Worm (Caenorhabditis elegans): ENCODE data around the gene gly-12.

gly-12 gene

DNA sequence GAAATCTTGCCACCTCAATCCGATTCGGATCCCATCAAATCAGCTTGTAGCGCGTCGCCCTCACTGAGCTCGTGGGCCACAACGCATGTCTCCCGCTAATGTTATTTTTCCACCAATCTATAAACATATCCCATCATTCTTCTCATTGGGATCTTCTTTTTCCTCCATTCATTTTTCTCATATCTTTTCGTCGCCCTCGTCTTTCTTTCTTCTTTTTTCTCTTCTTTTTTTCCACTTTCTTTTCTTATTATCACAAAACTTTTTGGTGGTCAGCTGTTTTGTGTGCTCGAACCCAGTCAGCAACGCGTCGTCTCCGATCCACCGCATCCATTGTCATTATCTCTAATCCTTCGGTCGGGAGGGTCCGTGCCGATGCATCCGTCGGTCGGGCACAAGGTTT is 38.1 kb downstream of the gly-12 start:
- no peak for TF ChIP-seq dao-5 (tag; optimal IDR thresholded peaks at IDR 0.05)
- TF ChIP-seq W03F9.2 (tag; optimal IDR thresholded peaks at IDR 0.05), result no peak
- no peak for TF ChIP-seq him-1 (tag; optimal IDR thresholded peaks at IDR 0.05)

- TF ChIP-seq W03F9.2 (tag; optimal IDR thresholded peaks at IDR 0.05) (no peak), dao-5 (tag; optimal IDR thresholded peaks at IDR 0.05) (no peak), him-1 (tag; optimal IDR thresholded peaks at IDR 0.05) (no peak)
Measured at ce11 chrX:7525271-7525670, 39.6 kb downstream of the gly-12 start, which contains the start of gene F46C8.3. TSS of gene F46C8.3 (plus strand) at chrX:7525571.

DNA sequence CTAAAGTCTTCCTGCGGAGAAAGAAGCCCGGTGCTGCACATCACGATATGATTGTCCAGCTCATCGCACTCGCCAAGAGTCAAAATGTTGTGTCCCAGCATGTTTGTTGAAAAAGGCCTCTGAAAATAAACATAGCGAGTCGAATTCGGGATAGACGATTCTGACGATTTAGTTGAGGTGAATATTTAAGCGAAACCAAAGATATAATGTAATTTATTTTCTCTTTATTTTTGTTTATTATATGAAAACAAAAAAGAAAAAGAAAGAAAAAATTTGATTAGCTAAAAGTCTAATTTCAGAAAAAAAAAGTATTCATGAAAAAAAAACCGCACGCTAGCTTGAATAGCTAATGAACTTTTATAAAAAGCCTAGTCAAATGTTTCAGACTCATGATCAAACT is 47.0 kb downstream of the gly-12 start, which contains the start of gene ceh-14:
Gene ceh-14, minus strand, starts transcription at position 101 of the 400 bp plus-strand sequence.
- no peak for TF ChIP-seq him-1 (tag; optimal IDR thresholded peaks at IDR 0.05)
- TF ChIP-seq W03F9.2 (tag; optimal IDR thresholded peaks at IDR 0.05), result no peak
- no peak for TF ChIP-seq dao-5 (tag; optimal IDR thresholded peaks at IDR 0.05)

ce11 chrX:7534454-7534853 is 48.8 kb downstream of the gly-12 start:
- TF ChIP-seq him-1 (tag; optimal IDR thresholded peaks at IDR 0.05) (no peak), dao-5 (tag; optimal IDR thresholded peaks at IDR 0.05) (no peak), W03F9.2 (tag; optimal IDR thresholded peaks at IDR 0.05) (no peak)

DNA sequence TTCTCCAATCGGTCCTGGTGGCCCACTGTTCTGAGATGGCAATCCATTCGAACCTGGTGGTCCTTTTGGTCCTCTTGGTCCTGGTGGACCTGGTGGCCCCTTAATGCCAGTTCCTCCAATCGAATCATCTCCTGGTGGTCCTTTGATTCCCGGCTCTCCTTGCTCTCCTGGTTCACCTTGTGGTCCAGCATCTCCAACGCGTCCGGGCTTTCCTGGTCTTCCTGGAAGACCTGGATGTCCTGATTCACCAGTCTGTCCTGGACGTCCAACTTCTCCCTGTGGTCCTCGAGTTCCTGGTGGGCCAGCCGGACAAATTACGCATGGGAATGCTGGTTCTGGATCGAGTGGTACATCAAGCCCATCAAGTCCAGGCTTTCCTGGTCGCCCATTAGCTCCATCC is 51.2 kb downstream of the gly-12 start:
- no peak for TF ChIP-seq dao-5 (tag; optimal IDR thresholded peaks at IDR 0.05)
- no peak for TF ChIP-seq him-1 (tag; optimal IDR thresholded peaks at IDR 0.05)
- TF ChIP-seq W03F9.2 (tag; optimal IDR thresholded peaks at IDR 0.05), result no peak

- no peak for TF ChIP-seq him-1 (tag; optimal IDR thresholded peaks at IDR 0.05)
- no peak for TF ChIP-seq W03F9.2 (tag; optimal IDR thresholded peaks at IDR 0.05)
- TF ChIP-seq dao-5 (tag; optimal IDR thresholded peaks at IDR 0.05), result no peak
Measured at ce11 chrX:7537742-7538268, 52.1 kb downstream of the gly-12 start, which contains the start of gene dpy-7. TSS of gene dpy-7 (minus strand) at chrX:7537792.

DNA sequence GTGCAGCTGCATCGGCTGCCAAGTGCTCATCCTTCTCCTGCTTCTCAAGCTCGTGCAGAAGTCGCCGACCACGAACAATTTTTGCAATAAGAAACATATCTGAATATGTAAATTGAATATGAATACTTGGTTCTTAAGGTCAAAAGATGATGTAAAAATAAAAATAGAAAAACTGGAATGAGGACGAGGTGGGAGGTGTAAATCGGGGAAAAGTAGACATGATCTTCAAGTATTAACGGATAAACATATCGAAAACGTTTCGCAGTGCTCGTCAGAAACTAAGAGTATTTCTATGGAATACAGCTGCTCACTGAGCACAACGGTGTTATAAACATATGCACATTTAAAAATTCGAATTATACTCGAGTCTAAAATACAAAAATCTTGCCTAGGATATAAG is 54.4 kb downstream of the gly-12 start, which contains the start of gene glb-16:
Gene glb-16, minus strand, starts transcription at position 101 of the 400 bp plus-strand sequence.
- TF ChIP-seq W03F9.2 (tag; optimal IDR thresholded peaks at IDR 0.05) (no peak), him-1 (tag; optimal IDR thresholded peaks at IDR 0.05) (no peak), dao-5 (tag; optimal IDR thresholded peaks at IDR 0.05) (no peak)
